Worm (Caenorhabditis elegans) whole organism, young adult: ENCODE results near the gene wdfy-2.

Experiments used
- B0035.1 ChIP-seq: sonication (generic microtip); optimal IDR thresholded peaks from 2 replicates; lab custom pipeline; 2016; ENCODE audit warnings: missing genetic modification characterization, mild to moderate bottlenecking, missing compliant biosample characterization, missing genotype, missing genetic modification reagents
- C17E4.6 ChIP-seq: fragments of 200-800 bp; sonication (Bioruptor generic); IDR thresholded peaks from 2 replicates; pipeline ENCODE4 v1.3.6; 2022; ENCODE audit warnings: missing genetic modification reagents, missing genetic modification characterization, missing compliant biosample characterization
- F22D6.2 ChIP-seq: sonication (generic microtip); optimal IDR thresholded peaks from 2 replicates; lab custom pipeline; 2016; ENCODE audit warnings: mild to moderate bottlenecking, missing genetic modification characterization, missing compliant biosample characterization
- F23B12.7 ChIP-seq: sonication (generic microtip); optimal IDR thresholded peaks from 2 replicates; lab custom pipeline; 2017; ENCODE audit warnings: missing genetic modification characterization, mild to moderate bottlenecking, missing compliant biosample characterization, antibody characterized with exemption, moderate library complexity; ENCODE audit not compliant: insufficient read depth
- F57A8.1 ChIP-seq: fragments of 200-800 bp; sonication (Bioruptor generic); optimal IDR thresholded peaks from 2 replicates; lab custom pipeline; 2018; ENCODE audit warnings: mild to moderate bottlenecking, missing genetic modification characterization, moderate library complexity, missing compliant biosample characterization
- K12H6.12 ChIP-seq: fragments of 200-800 bp; sonication (Bioruptor generic); optimal IDR thresholded peaks from 2 replicates; lab custom pipeline; 2018; ENCODE audit warnings: mild to moderate bottlenecking, missing genetic modification characterization, missing compliant biosample characterization
- T07F8.4 ChIP-seq: sonication (generic microtip); optimal IDR thresholded peaks from 2 replicates; lab custom pipeline; 2016; ENCODE audit warnings: mild to moderate bottlenecking, missing genetic modification characterization, moderate library complexity, missing compliant biosample characterization
- T26A5.8 ChIP-seq: sonication (generic microtip); optimal IDR thresholded peaks from 2 replicates; lab custom pipeline; 2016; ENCODE audit warnings: missing genetic modification characterization, missing compliant biosample characterization
- Y53G8AR.9 ChIP-seq: fragments of 200-800 bp; sonication (Bioruptor generic); conservative IDR thresholded peaks from 2 replicates; pipeline ENCODE4 v1.3.6; 2022; ENCODE audit warnings: missing genetic modification reagents, missing genetic modification characterization, missing compliant biosample characterization
- Y67H2A.10 ChIP-seq: fragments of 200-800 bp; sonication (Bioruptor generic); conservative IDR thresholded peaks from 2 replicates; pipeline ENCODE4 v1.3.6; 2022; ENCODE audit warnings: missing genetic modification reagents, missing genetic modification characterization, missing compliant biosample characterization
- ZK185.1 ChIP-seq: sonication (generic microtip); optimal IDR thresholded peaks from 2 replicates; lab custom pipeline; 2016; ENCODE audit warnings: mild to moderate bottlenecking, missing genetic modification characterization, missing compliant biosample characterization; ENCODE audit not compliant: poor library complexity, severe bottlenecking
- ama-1 ChIP-seq, 3 experiments: fragments of 150-350 bp in 1 of 3; sonication (generic microtip) in 2 of 3; optimal IDR thresholded peaks; 2 replicates each; lab custom pipeline; 2014 to 2018; ENCODE audit warnings: missing biosample characterization in 2 of 3, missing genetic modification characterization in 2 of 3, missing genetic modification reagents in 2 of 3
- aptf-2 ChIP-seq: fragments of 200-800 bp; sonication (Bioruptor generic); conservative IDR thresholded peaks from 2 replicates; pipeline ENCODE4 v1.3.6; 2022; ENCODE audit warnings: missing genetic modification reagents, missing genetic modification characterization, missing compliant biosample characterization
- aptf-3 ChIP-seq: fragments of 200-800 bp; sonication (Bioruptor generic); IDR thresholded peaks from 2 replicates; pipeline ENCODE4 v1.3.6; 2022; ENCODE audit warnings: missing genetic modification characterization, missing compliant biosample characterization
- attf-5 ChIP-seq: fragments of 200-800 bp; sonication (Bioruptor generic); optimal IDR thresholded peaks from 2 replicates; lab custom pipeline; 2018; ENCODE audit warnings: mild to moderate bottlenecking, missing genetic modification characterization, missing compliant biosample characterization
- bed-1 ChIP-seq: fragments of 200-800 bp; sonication (Bioruptor generic); IDR thresholded peaks from 2 replicates; pipeline ENCODE4 v1.3.6; 2022; ENCODE audit warnings: missing genetic modification reagents, missing genetic modification characterization, missing compliant biosample characterization
- bed-2 ChIP-seq: fragments of 200-800 bp; sonication (Bioruptor generic); IDR thresholded peaks from 2 replicates; pipeline ENCODE4 v1.3.6; 2022; ENCODE audit warnings: missing genetic modification reagents, missing genetic modification characterization, missing compliant biosample characterization
- ccch-3 ChIP-seq: fragments of 200-800 bp; sonication (Bioruptor generic); optimal IDR thresholded peaks from 2 replicates; lab custom pipeline; 2018; ENCODE audit warnings: mild to moderate bottlenecking, missing genetic modification characterization, missing compliant biosample characterization
- ceh-79 ChIP-seq: sonication (generic microtip); optimal IDR thresholded peaks from 2 replicates; lab custom pipeline; 2017; ENCODE audit warnings: mild to moderate bottlenecking, missing genetic modification characterization, missing compliant biosample characterization
- fkh-3 ChIP-seq: sonication (generic microtip); optimal IDR thresholded peaks from 2 replicates; lab custom pipeline; 2016; ENCODE audit warnings: mild to moderate bottlenecking, missing genetic modification characterization, missing compliant biosample characterization
- hlh-12 ChIP-seq: sonication (generic microtip); optimal IDR thresholded peaks from 2 replicates; lab custom pipeline; 2016; ENCODE audit warnings: missing genetic modification characterization, missing compliant biosample characterization
- hmg-1.2 ChIP-seq: fragments of 200-800 bp; sonication (Bioruptor generic); IDR thresholded peaks from 2 replicates; pipeline ENCODE4 v1.3.6; 2022; ENCODE audit warnings: missing genetic modification reagents, missing genetic modification characterization, missing compliant biosample characterization
- hmg-20 ChIP-seq: fragments of 200-800 bp; sonication (Bioruptor generic); IDR thresholded peaks from 2 replicates; pipeline ENCODE4 v1.3.6; 2022; ENCODE audit warnings: missing genetic modification reagents, missing genetic modification characterization, missing compliant biosample characterization
- hrde-1 ChIP-seq: sonication (generic microtip); optimal IDR thresholded peaks from 2 replicates; lab custom pipeline; 2016; ENCODE audit warnings: missing genetic modification characterization, mild to moderate bottlenecking, missing compliant biosample characterization, moderate library complexity, missing genotype, missing genetic modification reagents, borderline replicate concordance
- lag-1 ChIP-seq: fragments of 200-800 bp; sonication (Bioruptor generic); IDR thresholded peaks from 2 replicates; pipeline ENCODE4 v1.3.6; 2022; ENCODE audit warnings: missing genetic modification reagents, missing genetic modification characterization, missing compliant biosample characterization
- lin-35 ChIP-seq, 3 experiments: fragments of 150-350 bp in 2 of 3; sonication (generic microtip) in 1 of 3; optimal IDR thresholded peaks; 2 replicates each; lab custom pipeline; 2014 to 2018; ENCODE audit warnings: missing biosample characterization in 3 of 3, missing genetic modification characterization in 3 of 3, missing genetic modification reagents in 3 of 3
- lin-40 ChIP-seq: sonication (generic microtip); optimal IDR thresholded peaks from 2 replicates; lab custom pipeline; 2016; ENCODE audit warnings: missing genetic modification characterization, mild to moderate bottlenecking, missing compliant biosample characterization, missing genotype, missing genetic modification reagents
- lsy-27 ChIP-seq: sonication (generic microtip); optimal IDR thresholded peaks from 2 replicates; lab custom pipeline; 2017; ENCODE audit warnings: missing genetic modification characterization, mild to moderate bottlenecking, missing compliant biosample characterization, antibody characterized with exemption, missing genotype, borderline replicate concordance; ENCODE audit not compliant: insufficient read depth
- madf-6 ChIP-seq: fragments of 200-800 bp; sonication (Bioruptor generic); IDR thresholded peaks from 2 replicates; pipeline ENCODE4 v1.3.6; 2022; ENCODE audit warnings: missing genetic modification reagents, missing genetic modification characterization, missing compliant biosample characterization
- mes-4 ChIP-seq: sonication (generic microtip); optimal IDR thresholded peaks from 2 replicates; lab custom pipeline; 2016; ENCODE audit warnings: missing genotype, missing genetic modification characterization, missing compliant biosample characterization
- nfya-1 ChIP-seq: sonication (generic microtip); optimal IDR thresholded peaks from 2 replicates; lab custom pipeline; 2017; ENCODE audit warnings: antibody characterized with exemption, missing compliant biosample characterization, missing genetic modification characterization, borderline replicate concordance; ENCODE audit not compliant: insufficient read depth
- nhr-120 ChIP-seq: fragments of 200-800 bp; sonication (Bioruptor generic); IDR thresholded peaks from 2 replicates; pipeline ENCODE4 v1.3.6; 2022; ENCODE audit warnings: missing genetic modification characterization, missing compliant biosample characterization
- nhr-179 ChIP-seq: sonication (generic microtip); optimal IDR thresholded peaks from 2 replicates; lab custom pipeline; 2016; ENCODE audit warnings: mild to moderate bottlenecking, missing genetic modification characterization, missing compliant biosample characterization
- nhr-80 ChIP-seq: sonication (generic microtip); optimal IDR thresholded peaks from 2 replicates; lab custom pipeline; 2016; ENCODE audit warnings: missing genetic modification characterization, missing compliant biosample characterization
- pbrm-1 ChIP-seq: fragments of 200-800 bp; sonication (Bioruptor generic); IDR thresholded peaks from 2 replicates; pipeline ENCODE4 v1.3.6; 2022; ENCODE audit warnings: missing genetic modification reagents, missing genetic modification characterization, missing compliant biosample characterization
- pha-4 ChIP-seq: fragments of 150-350 bp; sonication (generic microtip); optimal IDR thresholded peaks from 2 replicates; lab custom pipeline; 2014; ENCODE audit warnings: missing biosample characterization, missing genetic modification reagents, missing genetic modification characterization
- snpc-1.1 ChIP-seq: sonication (generic microtip); optimal IDR thresholded peaks from 2 replicates; lab custom pipeline; 2017; ENCODE audit warnings: missing genetic modification characterization, mild to moderate bottlenecking, missing compliant biosample characterization, antibody characterized with exemption, moderate library complexity, missing genotype, missing genetic modification reagents; ENCODE audit not compliant: insufficient read depth
- snpc-4 ChIP-seq, 5 experiments: fragments of 150-350 bp in 1 of 5; sonication (generic microtip) in 4 of 5; optimal IDR thresholded peaks; 2 replicates each; lab custom pipeline; 2014 to 2018; ENCODE audit warnings: missing genetic modification characterization in 5 of 5, missing biosample characterization in 3 of 5, antibody characterized with exemption in 2 of 5, mild to moderate bottlenecking in 2 of 5, missing compliant biosample characterization in 2 of 5, missing genotype in 2 of 5, moderate library complexity in 2 of 5, missing genetic modification reagents in 1 of 5
- sptf-2 ChIP-seq: fragments of 200-800 bp; sonication (Bioruptor generic); optimal IDR thresholded peaks from 2 replicates; lab custom pipeline; 2018; ENCODE audit warnings: mild to moderate bottlenecking, missing genetic modification characterization, missing compliant biosample characterization
- tbp1 ChIP-seq: fragments of 200-800 bp; sonication (Bioruptor generic); optimal IDR thresholded peaks from 2 replicates; lab custom pipeline; 2018; ENCODE audit warnings: mild to moderate bottlenecking, missing genetic modification characterization, missing compliant biosample characterization
- tlf-1 ChIP-seq: fragments of 200-800 bp; sonication (Bioruptor generic); optimal IDR thresholded peaks from 2 replicates; lab custom pipeline; 2018; ENCODE audit warnings: mild to moderate bottlenecking, missing genetic modification characterization, missing compliant biosample characterization
- unc-62 ChIP-seq: fragments of 150-350 bp; optimal IDR thresholded peaks from 2 replicates; lab custom pipeline; 2014; ENCODE audit warnings: missing biosample characterization, missing genetic modification reagents, missing genetic modification characterization
- ztf-18 ChIP-seq: sonication (generic microtip); optimal IDR thresholded peaks from 2 replicates; lab custom pipeline; 2016; ENCODE audit warnings: missing genotype, mild to moderate bottlenecking, missing genetic modification characterization, missing compliant biosample characterization
- ztf-25 ChIP-seq: fragments of 200-800 bp; sonication (Bioruptor generic); IDR thresholded peaks from 2 replicates; pipeline ENCODE4 v1.3.6; 2022; ENCODE audit warnings: missing genetic modification reagents, missing genetic modification characterization, missing compliant biosample characterization
- ztf-26 ChIP-seq: sonication (generic microtip); optimal IDR thresholded peaks from 2 replicates; lab custom pipeline; 2017; ENCODE audit warnings: missing genetic modification characterization, missing compliant biosample characterization
- ztf-28 ChIP-seq: fragments of 200-800 bp; sonication (Bioruptor generic); IDR thresholded peaks from 2 replicates; pipeline ENCODE4 v1.3.6; 2022; ENCODE audit warnings: missing genetic modification reagents, missing genetic modification characterization, missing compliant biosample characterization
- ztf-6 ChIP-seq: fragments of 200-800 bp; sonication (Bioruptor generic); IDR thresholded peaks from 2 replicates; pipeline ENCODE4 v1.3.6; 2022; ENCODE audit warnings: missing genetic modification reagents, missing genetic modification characterization, missing compliant biosample characterization

Gene wdfy-2

ce11 chrII:9273984-9274383, 45.7 kb upstream of the wdfy-2 start (continued):
- TF ChIP-seq ama-1 (optimal IDR thresholded peaks at IDR 0.05; lab: Kevin White, UChicago), result no peak
- TF ChIP-seq ama-1 (GFP tag; optimal IDR thresholded peaks at IDR 0.05; lab: Kevin White, UChicago), result no peak
- no peak for TF ChIP-seq madf-6 (GFP tag; lab: Robert Waterston, UW)
- no peak for TF ChIP-seq T26A5.8
- no peak for TF ChIP-seq T07F8.4 (tag; lab: Kevin White, UChicago)
- no peak for TF ChIP-seq B0035.1 (tag; lab: Kevin White, UChicago)
- no peak for TF ChIP-seq nhr-120 (GFP tag; lab: Robert Waterston, UW)
- TF ChIP-seq lin-35 (GFP tag; optimal IDR thresholded peaks at IDR 0.05; lab: Kevin White, UChicago), result peak in 1 of 3 experiments; percentile 65
- TF ChIP-seq bed-1 (GFP tag; lab: Robert Waterston, UW), result no peak
- TF ChIP-seq pbrm-1 (GFP tag; lab: Robert Waterston, UW), result peak; percentile 81
- TF ChIP-seq mes-4, result no peak
- TF ChIP-seq ceh-79 (tag; lab: Kevin White, UChicago), result no peak
- TF ChIP-seq ztf-18 (tag; lab: Kevin White, UChicago), result peak; percentile 16
- TF ChIP-seq F57A8.1 (GFP tag; lab: Kevin White, UChicago), result no peak
- TF ChIP-seq ztf-25 (GFP tag; lab: Robert Waterston, UW), result no peak
- TF ChIP-seq tlf-1 (GFP tag; lab: Kevin White, UChicago), result peak; percentile 40
- TF ChIP-seq lsy-27, result no peak
- no peak for TF ChIP-seq hmg-20
- peak; percentile 81 for TF ChIP-seq nhr-80 (tag; lab: Kevin White, UChicago)
- no peak for TF ChIP-seq hlh-12 (tag; lab: Kevin White, UChicago)
- TF ChIP-seq fkh-3 (tag; lab: Kevin White, UChicago), result no peak
- TF ChIP-seq Y67H2A.10, result no peak
- peak; percentile 79 for TF ChIP-seq ztf-26 (tag; lab: Kevin White, UChicago)
- no peak for TF ChIP-seq ccch-3 (GFP tag; lab: Kevin White, UChicago)
- TF ChIP-seq aptf-2 (GFP tag; lab: Robert Waterston, UW), result no peak
- TF ChIP-seq C17E4.6, result no peak
- peak; percentile 74 for TF ChIP-seq ZK185.1 (tag; lab: Kevin White, UChicago)
- no peak for TF ChIP-seq bed-2 (GFP tag; lab: Robert Waterston, UW)
- TF ChIP-seq F22D6.2 (tag; lab: Kevin White, UChicago), result peak; percentile 44
- TF ChIP-seq nfya-1 (tag; lab: Kevin White, UChicago), result no peak
- TF ChIP-seq K12H6.12, result peak; percentile 61
- no peak for TF ChIP-seq ztf-6 (GFP tag; lab: Robert Waterston, UW)
- TF ChIP-seq tbp1 (GFP tag; lab: Kevin White, UChicago), result peak; percentile 48
- TF ChIP-seq Y53G8AR.9 (GFP tag; lab: Robert Waterston, UW), result 0 out of 2 replicates have a peak, but pooled peaks have one; percentile 31
- peak; percentile 98 for TF ChIP-seq hmg-1.2 (GFP tag; lab: Robert Waterston, UW)
- no peak for TF ChIP-seq lag-1
- peak; percentile 83 for TF ChIP-seq attf-5 (GFP tag; lab: Kevin White, UChicago)
- no peak for TF ChIP-seq ztf-28 (GFP tag; lab: Robert Waterston, UW)
- TF ChIP-seq nhr-179, result no peak
- no peak for TF ChIP-seq snpc-1.1
- TF ChIP-seq hrde-1 (tag; lab: Kevin White, UChicago), result no peak
- TF ChIP-seq snpc-4 (GFP tag; optimal IDR thresholded peaks at IDR 0.05; lab: Kevin White, UChicago), result no peak
- peak in 1 of 4 experiments; percentile 48 for TF ChIP-seq snpc-4 (tag; optimal IDR thresholded peaks at IDR 0.05; lab: Kevin White, UChicago)
- TF ChIP-seq sptf-2 (GFP tag; lab: Kevin White, UChicago), result no peak
- no peak for TF ChIP-seq F23B12.7 (tag; lab: Kevin White, UChicago)
- TF ChIP-seq pha-4, result peak; percentile 37
- peak; percentile 86 for TF ChIP-seq unc-62 (GFP tag; lab: Kevin White, UChicago)
- TF ChIP-seq aptf-3 (GFP tag; lab: Robert Waterston, UW), result no peak
- peak; percentile 88 for TF ChIP-seq lin-40 (tag; lab: Kevin White, UChicago)
